Worm (Caenorhabditis elegans) whole organism, L4 larva: ENCODE data around the gene Y57A10A.24.

Experiments
- F10B5.3 ChIP-seq: sonication (generic microtip); optimal IDR thresholded peaks from 2 replicates; lab custom pipeline; 2016; ENCODE audit warnings: mild to moderate bottlenecking, missing genetic modification characterization, missing compliant biosample characterization
- R02D3.7 ChIP-seq: fragments of 150-350 bp; sonication (generic microtip); optimal IDR thresholded peaks from 3 replicates; lab custom pipeline; 2014; ENCODE audit warnings: missing biosample characterization, missing genetic modification characterization
- Y75B8A.6 ChIP-seq: fragments of 200-800 bp; sonication (Bioruptor generic); IDR thresholded peaks from 2 replicates; pipeline ENCODE4 v1.3.6; 2022; ENCODE audit warnings: missing genetic modification reagents, missing genetic modification characterization, missing compliant biosample characterization
- ZK546.5 ChIP-seq, 2 experiments: sonication (generic microtip); optimal IDR thresholded peaks; 2 replicates each; lab custom pipeline; 2017; ENCODE audit warnings: missing biosample characterization in 2 of 2, missing genetic modification characterization in 2 of 2
- ama-1 ChIP-seq: fragments of 150-350 bp; optimal IDR thresholded peaks from 2 replicates; lab custom pipeline; 2014; ENCODE audit warnings: inconsistent platforms, mixed read lengths
- dmd-6 ChIP-seq: fragments of 200-800 bp; sonication (Bioruptor generic); IDR thresholded peaks from 2 replicates; pipeline ENCODE4 v1.3.6; 2022; ENCODE audit warnings: missing genetic modification reagents, missing genetic modification characterization, missing compliant biosample characterization
- nhr-28 ChIP-seq: fragments of 150-350 bp; optimal IDR thresholded peaks from 2 replicates; lab custom pipeline; 2014; ENCODE audit warnings: missing biosample characterization, missing genetic modification characterization
- pqm-1 ChIP-seq: sonication (generic microtip); optimal IDR thresholded peaks from 2 replicates; lab custom pipeline; 2017; ENCODE audit warnings: missing biosample characterization, missing genetic modification characterization
- snpc-4 ChIP-seq: fragments of 150-350 bp; optimal IDR thresholded peaks from 2 replicates; lab custom pipeline; 2014; ENCODE audit warnings: missing biosample characterization, missing genetic modification characterization

DNA sequence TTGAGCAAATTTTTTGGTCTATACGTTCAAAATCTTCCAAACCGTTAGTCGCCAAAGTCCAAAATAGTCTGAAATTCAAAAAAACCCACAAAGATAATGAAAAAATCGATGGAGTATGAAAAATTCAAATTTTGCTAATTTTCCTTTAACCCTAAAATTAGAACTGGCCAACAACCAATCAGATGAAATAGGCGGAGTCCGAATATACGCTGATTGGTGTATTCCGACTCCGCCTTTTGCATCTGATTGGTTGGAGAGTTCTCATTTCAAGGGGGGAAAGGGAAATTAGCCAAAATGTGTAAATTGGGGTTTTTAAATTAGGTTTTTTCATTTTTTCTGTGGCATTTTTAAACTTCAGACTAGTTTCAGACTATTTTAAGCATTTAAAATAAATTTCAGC lies 38.1 kb upstream of the Y57A10A.24 start:
- TF ChIP-seq nhr-28 (tag; lab: Kevin White, UChicago) (no peak), ama-1 (lab: Kevin White, UChicago) (no peak), ZK546.5 (tag; optimal IDR thresholded peaks at IDR 0.05; lab: Kevin White, UChicago) (no peak), F10B5.3 (tag; lab: Kevin White, UChicago) (no peak), Y75B8A.6 (no peak), pqm-1 (tag; lab: Kevin White, UChicago) (no peak), snpc-4 (no peak), R02D3.7 (tag; lab: Kevin White, UChicago) (no peak), dmd-6 (no peak)
